Worm (Caenorhabditis elegans) whole organism, late embryonic: Measurements from ENCODE around the gene rbg-3.

Experiments
- C38D4.7 ChIP-seq: fragments of 200-800 bp; sonication (Bioruptor generic); optimal IDR thresholded peaks from 2 replicates; lab custom pipeline; 2018; ENCODE audit warnings: mild to moderate bottlenecking, missing genetic modification characterization, moderate library complexity, missing compliant biosample characterization
- F13H6.1 ChIP-seq: sonication (generic microtip); optimal IDR thresholded peaks from 2 replicates; lab custom pipeline; 2016; ENCODE audit warnings: missing genetic modification characterization, missing compliant biosample characterization
- K02D7.2 ChIP-seq: sonication (generic microtip); optimal IDR thresholded peaks from 2 replicates; lab custom pipeline; 2017; ENCODE audit warnings: mild to moderate bottlenecking, missing genetic modification characterization, missing compliant biosample characterization
- T23F11.4 ChIP-seq: fragments of 200-800 bp; sonication (Bioruptor generic); optimal IDR thresholded peaks from 2 replicates; lab custom pipeline; 2018; ENCODE audit warnings: mild to moderate bottlenecking, missing genetic modification characterization, missing compliant biosample characterization
- ama-1 ChIP-seq: fragments of 150-350 bp; optimal IDR thresholded peaks from 2 replicates; lab custom pipeline; 2014
- ceh-14 ChIP-seq: sonication (generic microtip); optimal IDR thresholded peaks from 2 replicates; lab custom pipeline; 2016; ENCODE audit warnings: missing genotype, missing genetic modification characterization, missing compliant biosample characterization
- ceh-19 ChIP-seq: fragments of 200-800 bp; sonication (Bioruptor generic); optimal IDR thresholded peaks from 2 replicates; lab custom pipeline; 2018; ENCODE audit warnings: mild to moderate bottlenecking, missing genetic modification characterization, missing compliant biosample characterization
- ceh-2 ChIP-seq: sonication (generic microtip); optimal IDR thresholded peaks from 2 replicates; lab custom pipeline; 2016; ENCODE audit warnings: missing genotype, missing genetic modification characterization, missing compliant biosample characterization
- ceh-22 ChIP-seq: sonication (generic microtip); optimal IDR thresholded peaks from 2 replicates; lab custom pipeline; 2017; ENCODE audit warnings: missing biosample characterization, missing genetic modification characterization
- ceh-24 ChIP-seq: sonication (generic microtip); optimal IDR thresholded peaks from 2 replicates; lab custom pipeline; 2016; ENCODE audit warnings: mild to moderate bottlenecking, missing genetic modification characterization, missing compliant biosample characterization
- ceh-30 ChIP-seq: fragments of 150-350 bp; optimal IDR thresholded peaks from 2 replicates; lab custom pipeline; 2014; ENCODE audit warnings: missing biosample characterization, missing genetic modification characterization
- ceh-34 ChIP-seq: sonication (generic microtip); optimal IDR thresholded peaks from 2 replicates; lab custom pipeline; 2016; ENCODE audit warnings: mild to moderate bottlenecking, missing genetic modification characterization, missing compliant biosample characterization
- ceh-45 ChIP-seq: fragments of 200-800 bp; sonication (Bioruptor generic); IDR thresholded peaks from 2 replicates; pipeline ENCODE4 v1.3.6; 2022; ENCODE audit warnings: missing genetic modification reagents, missing genetic modification characterization, missing compliant biosample characterization
- ceh-48 ChIP-seq: sonication (generic microtip); optimal IDR thresholded peaks from 2 replicates; lab custom pipeline; 2016; ENCODE audit warnings: missing genetic modification characterization, inconsistent platforms, missing compliant biosample characterization
- ceh-9 ChIP-seq: sonication (generic microtip); optimal IDR thresholded peaks from 2 replicates; lab custom pipeline; 2016; ENCODE audit warnings: mild to moderate bottlenecking, missing genetic modification characterization, inconsistent platforms, missing compliant biosample characterization
- che-1 ChIP-seq: sonication (generic microtip); optimal IDR thresholded peaks from 2 replicates; lab custom pipeline; 2016; ENCODE audit warnings: mild to moderate bottlenecking, missing genetic modification characterization, missing compliant biosample characterization
- dmd-4 ChIP-seq: sonication (generic microtip); optimal IDR thresholded peaks from 2 replicates; lab custom pipeline; 2016; ENCODE audit warnings: borderline replicate concordance, missing genetic modification characterization, missing compliant biosample characterization
- elt-4 ChIP-seq: sonication (generic microtip); optimal IDR thresholded peaks from 2 replicates; lab custom pipeline; 2016; ENCODE audit warnings: missing genetic modification characterization, missing compliant biosample characterization
- ets-4 ChIP-seq: sonication (generic microtip); optimal IDR thresholded peaks from 2 replicates; lab custom pipeline; 2016; ENCODE audit warnings: missing genetic modification characterization, missing compliant biosample characterization
- eyg-1 ChIP-seq: sonication (generic microtip); optimal IDR thresholded peaks from 2 replicates; lab custom pipeline; 2016; ENCODE audit warnings: missing genotype, missing genetic modification characterization, missing compliant biosample characterization
- fkh-10 ChIP-seq: fragments of 150-350 bp; optimal IDR thresholded peaks from 2 replicates; lab custom pipeline; 2014; ENCODE audit warnings: missing biosample characterization, missing genetic modification reagents, missing genetic modification characterization
- hlh-13 ChIP-seq: fragments of 200-800 bp; sonication (Bioruptor generic); optimal IDR thresholded peaks from 2 replicates; lab custom pipeline; 2018; ENCODE audit warnings: mild to moderate bottlenecking, missing genetic modification characterization, missing compliant biosample characterization
- hlh-15 ChIP-seq: sonication (generic microtip); optimal IDR thresholded peaks from 2 replicates; lab custom pipeline; 2016; ENCODE audit warnings: missing genetic modification characterization, missing compliant biosample characterization
- hlh-30 ChIP-seq: sonication (generic microtip); optimal IDR thresholded peaks from 2 replicates; lab custom pipeline; 2017; ENCODE audit warnings: antibody characterized with exemption, missing genetic modification characterization, missing compliant biosample characterization; ENCODE audit not compliant: insufficient read depth
- hlh-6 ChIP-seq: sonication (generic microtip); optimal IDR thresholded peaks from 2 replicates; lab custom pipeline; 2016; ENCODE audit warnings: missing genotype, missing genetic modification characterization, missing compliant biosample characterization
- hlh-8 ChIP-seq: sonication (generic microtip); optimal IDR thresholded peaks from 2 replicates; lab custom pipeline; 2016; ENCODE audit warnings: missing genotype, missing genetic modification characterization, missing compliant biosample characterization
- lim-6 ChIP-seq: sonication (generic microtip); optimal IDR thresholded peaks from 2 replicates; lab custom pipeline; 2016; ENCODE audit warnings: missing genetic modification characterization, missing compliant biosample characterization
- lin-11 ChIP-seq: fragments of 200-800 bp; sonication (Bioruptor generic); optimal IDR thresholded peaks from 2 replicates; lab custom pipeline; 2018; ENCODE audit warnings: mild to moderate bottlenecking, missing genetic modification characterization, missing compliant biosample characterization
- madf-2 ChIP-seq: sonication (generic microtip); optimal IDR thresholded peaks from 2 replicates; lab custom pipeline; 2017; ENCODE audit warnings: missing genetic modification characterization, missing compliant biosample characterization
- mec-3 ChIP-seq: sonication (generic microtip); optimal IDR thresholded peaks from 2 replicates; lab custom pipeline; 2016; ENCODE audit warnings: borderline replicate concordance, missing genetic modification characterization, missing compliant biosample characterization
- nfya-1 ChIP-seq: sonication (generic microtip); optimal IDR thresholded peaks from 2 replicates; lab custom pipeline; 2017; ENCODE audit warnings: missing genetic modification characterization, mild to moderate bottlenecking, missing compliant biosample characterization, antibody characterized with exemption, moderate library complexity
- nhr-11 ChIP-seq: fragments of 150-350 bp; optimal IDR thresholded peaks from 2 replicates; lab custom pipeline; 2014; ENCODE audit warnings: missing biosample characterization, missing genetic modification characterization
- odd-2 ChIP-seq: sonication (generic microtip); optimal IDR thresholded peaks from 2 replicates; lab custom pipeline; 2017; ENCODE audit warnings: antibody characterized with exemption, mild to moderate bottlenecking, missing genetic modification characterization, missing compliant biosample characterization
- pha-2 ChIP-seq: sonication (generic microtip); optimal IDR thresholded peaks from 2 replicates; lab custom pipeline; 2017; ENCODE audit warnings: mild to moderate bottlenecking, missing genetic modification characterization, missing compliant biosample characterization
- ref-2 ChIP-seq: sonication (generic microtip); optimal IDR thresholded peaks from 2 replicates; lab custom pipeline; 2016; ENCODE audit warnings: missing genetic modification characterization, missing compliant biosample characterization
- sdc-2 ChIP-seq: sonication (generic microtip); optimal IDR thresholded peaks from 2 replicates; lab custom pipeline; 2016; ENCODE audit warnings: missing genotype, missing genetic modification characterization, missing compliant biosample characterization
- sox-2 ChIP-seq: fragments of 200-800 bp; sonication (Bioruptor generic); IDR thresholded peaks from 2 replicates; pipeline ENCODE4 v1.3.6; 2022; ENCODE audit warnings: missing genetic modification reagents, missing genetic modification characterization, missing compliant biosample characterization
- sox-4 ChIP-seq: sonication (generic microtip); optimal IDR thresholded peaks from 2 replicates; lab custom pipeline; 2017; ENCODE audit warnings: mild to moderate bottlenecking, missing genetic modification characterization, inconsistent platforms, missing compliant biosample characterization
- syd-9 ChIP-seq: sonication (generic microtip); optimal IDR thresholded peaks from 2 replicates; lab custom pipeline; 2016; ENCODE audit warnings: mild to moderate bottlenecking, missing genetic modification characterization, moderate library complexity, missing compliant biosample characterization
- tbx-2 ChIP-seq: sonication (generic microtip); optimal IDR thresholded peaks from 2 replicates; lab custom pipeline; 2016; ENCODE audit warnings: missing genetic modification characterization, missing compliant biosample characterization
- tbx-7 ChIP-seq: sonication (generic microtip); optimal IDR thresholded peaks from 2 replicates; lab custom pipeline; 2016; ENCODE audit warnings: missing genotype, missing genetic modification characterization, missing compliant biosample characterization
- ttx-3 ChIP-seq: sonication (generic microtip); optimal IDR thresholded peaks from 2 replicates; lab custom pipeline; 2016; ENCODE audit warnings: missing genetic modification reagents, missing genetic modification characterization, missing compliant biosample characterization
- unc-42 ChIP-seq: sonication (generic microtip); optimal IDR thresholded peaks from 2 replicates; lab custom pipeline; 2016; ENCODE audit warnings: missing genotype, missing genetic modification characterization, missing compliant biosample characterization
- unc-55 ChIP-seq: sonication (generic microtip); optimal IDR thresholded peaks from 2 replicates; lab custom pipeline; 2017; ENCODE audit warnings: missing biosample characterization, missing genetic modification reagents, missing genetic modification characterization
- unc-86 ChIP-seq: sonication (generic microtip); optimal IDR thresholded peaks from 2 replicates; lab custom pipeline; 2016; ENCODE audit warnings: missing genetic modification characterization, missing compliant biosample characterization
- zip-5 ChIP-seq: sonication (generic microtip); optimal IDR thresholded peaks from 2 replicates; lab custom pipeline; 2016; ENCODE audit warnings: missing genetic modification characterization, missing compliant biosample characterization
- ztf-16 ChIP-seq: sonication (generic microtip); optimal IDR thresholded peaks from 2 replicates; lab custom pipeline; 2017; ENCODE audit warnings: missing genetic modification characterization, missing compliant biosample characterization

The rbg-3 gene

DNA sequence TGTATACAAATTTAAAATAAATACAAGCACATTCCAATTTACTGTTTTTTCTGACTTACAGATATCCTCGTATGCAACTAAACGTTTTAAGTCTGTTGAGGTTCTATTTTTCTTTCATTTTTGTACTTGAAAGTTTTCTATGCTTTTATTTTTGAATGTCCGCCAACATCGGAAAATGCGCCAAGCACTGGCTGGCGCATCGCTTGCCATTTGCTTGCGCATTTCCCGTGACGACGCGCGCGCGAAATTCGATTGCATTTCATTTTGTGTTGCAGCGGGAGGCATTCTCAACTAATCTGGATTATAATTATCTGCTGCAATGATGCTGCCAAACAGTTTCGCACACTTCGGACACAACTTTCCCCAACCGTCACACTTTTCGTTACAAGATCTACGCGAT lies 2.8 kb downstream of the rbg-3 start, which contains the start of gene fbxl-2 (continued):
- TF ChIP-seq hlh-30 (tag; lab: Kevin White, UChicago) (peak; percentile 73), unc-55 (GFP tag; lab: Kevin White, UChicago) (peak; percentile 48), eyg-1 (tag; lab: Kevin White, UChicago) (no peak), ref-2 (peak; percentile 86), sdc-2 (tag; lab: Kevin White, UChicago) (peak; percentile 61), odd-2 (tag; lab: Kevin White, UChicago) (no peak), hlh-6 (peak; percentile 59), ceh-9 (tag; lab: Kevin White, UChicago) (no peak), madf-2 (tag; lab: Kevin White, UChicago) (peak; percentile 53), unc-86 (tag; lab: Kevin White, UChicago) (peak; percentile 76), ceh-19 (GFP tag; lab: Kevin White, UChicago) (peak; percentile 17), tbx-2 (tag; lab: Kevin White, UChicago) (peak; percentile 71), pha-2 (tag; lab: Kevin White, UChicago) (peak; percentile 72), elt-4 (tag; lab: Kevin White, UChicago) (no peak), hlh-13 (no peak), K02D7.2 (tag; lab: Kevin White, UChicago) (no peak), ets-4 (tag; lab: Kevin White, UChicago) (peak; percentile 95), ceh-14 (tag; lab: Kevin White, UChicago) (peak; percentile 89), syd-9 (peak; percentile 63), nhr-11 (tag; lab: Kevin White, UChicago) (no peak), mec-3 (tag; lab: Kevin White, UChicago) (no peak), zip-5 (tag; lab: Kevin White, UChicago) (no peak), ceh-48 (peak; percentile 54), ceh-22 (tag; lab: Kevin White, UChicago) (no peak), hlh-8 (tag; lab: Kevin White, UChicago) (peak; percentile 44), C38D4.7 (GFP tag; lab: Kevin White, UChicago) (no peak), fkh-10 (GFP tag; lab: Kevin White, UChicago) (peak; percentile 4), ama-1 (peak; percentile 36), ceh-2 (peak; percentile 54), ceh-24 (peak; percentile 32), che-1 (peak; percentile 48), T23F11.4 (GFP tag; lab: Kevin White, UChicago) (no peak), unc-42 (peak; percentile 91), hlh-15 (tag; lab: Kevin White, UChicago) (no peak), ceh-30 (tag; lab: Kevin White, UChicago) (peak; percentile 85), ztf-16 (tag; lab: Kevin White, UChicago) (peak; percentile 33), dmd-4 (peak; percentile 44)

- TF ChIP-seq mec-3 (tag; lab: Kevin White, UChicago) (peak; percentile 20), F13H6.1 (no peak)
These were observed 8.6 kb downstream of the rbg-3 start for ce11 chrIII:4762846-4763245.

DNA sequence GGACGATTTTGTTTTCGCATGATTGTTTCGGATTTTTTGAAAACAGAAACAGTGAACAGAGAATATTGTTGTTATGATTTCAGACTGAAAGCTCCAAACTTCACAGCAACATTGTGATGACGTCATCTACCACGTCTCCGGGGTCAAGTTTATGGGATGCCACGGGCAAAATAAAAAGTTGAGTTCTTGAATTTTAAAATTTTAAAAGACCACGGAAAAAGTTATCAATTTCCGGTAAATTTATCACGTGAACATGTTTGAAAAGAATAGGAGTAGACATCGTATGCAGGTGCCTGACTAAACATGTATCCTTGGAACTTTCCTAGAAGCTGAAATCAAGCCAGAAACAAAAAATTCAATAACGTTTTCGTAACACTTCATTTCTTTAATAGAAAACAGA lies 9.3 kb downstream of the rbg-3 start, which contains the start of gene B0393.4:
B0393.4 (minus strand) TSS at position 101 of the 400 bp plus-strand sequence.
- TF ChIP-seq sox-2 (GFP tag; lab: Robert Waterston, UW) (no peak), madf-2 (tag; lab: Kevin White, UChicago) (no peak), ama-1 (no peak), lim-6 (tag; lab: Kevin White, UChicago) (no peak), nfya-1 (tag; lab: Kevin White, UChicago) (no peak), syd-9 (no peak), lin-11 (tag; lab: Kevin White, UChicago) (no peak), sox-4 (tag; lab: Kevin White, UChicago) (no peak), tbx-7 (no peak), ceh-45 (GFP tag; lab: Robert Waterston, UW) (no peak), ttx-3 (tag; lab: Kevin White, UChicago) (no peak), tbx-2 (tag; lab: Kevin White, UChicago) (no peak), zip-5 (tag; lab: Kevin White, UChicago) (no peak), ceh-34 (tag; lab: Kevin White, UChicago) (no peak), ref-2 (no peak), mec-3 (tag; lab: Kevin White, UChicago) (no peak), odd-2 (tag; lab: Kevin White, UChicago) (no peak), hlh-13 (no peak), ztf-16 (tag; lab: Kevin White, UChicago) (no peak)
